Fruit fly (Drosophila melanogaster): ENCODE results near the gene Ald1.

dm6 chr3R:26249832-26250231 is 11.6 kb downstream of the Ald1 start:
- TF ChIP-seq h (optimal IDR thresholded peaks at IDR 0.05) (no peak), tll (GFP tag; optimal IDR thresholded peaks at IDR 0.05) (no peak), corto (GFP tag; optimal IDR thresholded peaks at IDR 0.05) (no peak), kay (GFP tag; optimal IDR thresholded peaks at IDR 0.05) (no peak), CG16779 (GFP tag; IDR thresholded peaks at IDR 0.05) (no peak), vfl (GFP tag; optimal IDR thresholded peaks at IDR 0.05) (no peak), CG9876 (GFP tag; optimal IDR thresholded peaks at IDR 0.05) (no peak), Doc2 (GFP tag; IDR thresholded peaks at IDR 0.05) (no peak), Dref (GFP tag; IDR thresholded peaks at IDR 0.05) (no peak), slbo (GFP tag; IDR thresholded peaks at IDR 0.05) (no peak), dmrt99B (tag; optimal IDR thresholded peaks at IDR 0.05) (no peak), CG10267 (tag; optimal IDR thresholded peaks at IDR 0.05) (no peak), lola (GFP tag; optimal IDR thresholded peaks at IDR 0.05) (no peak), CG12769 (tag; optimal IDR thresholded peaks at IDR 0.05) (no peak)
